Fruit fly (Drosophila melanogaster) Kc167 (cell line): Measurements from ENCODE around the gene sing.

Experiments
- Myc ChIP-seq: fragments of >200 bp; optimal IDR thresholded peaks from 2 replicates; lab custom pipeline; 2017; ENCODE audit warnings: missing external identifiers
- Sin3A ChIP-seq: fragments of >200 bp; optimal IDR thresholded peaks from 2 replicates; lab custom pipeline; 2018; ENCODE audit warnings: missing external identifiers
- h ChIP-seq: fragments of >200 bp; optimal IDR thresholded peaks from 3 replicates; lab custom pipeline; 2018; ENCODE audit warnings: missing external identifiers
- insv ChIP-seq: fragments of >200 bp; optimal IDR thresholded peaks from 3 replicates; lab custom pipeline; 2018; ENCODE audit warnings: missing external identifiers
- psq ChIP-seq: fragments of >200 bp; optimal IDR thresholded peaks from 2 replicates; lab custom pipeline; 2017; ENCODE audit warnings: missing external identifiers
- ttk ChIP-seq: sonication (Bioruptor generic); optimal IDR thresholded peaks from 2 replicates; lab custom pipeline; 2017; ENCODE audit warnings: missing external identifiers

The sing gene

dm6 chrX:16690499-16690898 is 11.4 kb downstream of the sing start:
- TF ChIP-seq Sin3A (lab: Kevin White, UChicago), result no peak

- TF ChIP-seq ttk (lab: Kevin White, UChicago), result no peak
Measured at dm6 chrX:16691440-16691839, 12.3 kb downstream of the sing start.

- no peak for TF ChIP-seq insv (lab: Kevin White, UChicago)
- TF ChIP-seq ttk (lab: Kevin White, UChicago), result no peak
- TF ChIP-seq Myc (lab: Kevin White, UChicago), result no peak
- TF ChIP-seq Sin3A (lab: Kevin White, UChicago), result no peak
- TF ChIP-seq h, result no peak
- no peak for TF ChIP-seq psq (lab: Kevin White, UChicago)
Measured at dm6 chrX:16692325-16692724, 13.2 kb downstream of the sing start.

- no peak for TF ChIP-seq ttk (lab: Kevin White, UChicago)
- TF ChIP-seq psq (lab: Kevin White, UChicago), result no peak
- TF ChIP-seq Myc (lab: Kevin White, UChicago), result no peak
- no peak for TF ChIP-seq insv (lab: Kevin White, UChicago)
Measured at dm6 chrX:16693805-16694387, 14.8 kb downstream of the sing start.

- TF ChIP-seq Sin3A (lab: Kevin White, UChicago) (no peak), psq (lab: Kevin White, UChicago) (no peak), insv (lab: Kevin White, UChicago) (no peak), h (no peak), ttk (lab: Kevin White, UChicago) (no peak), Myc (lab: Kevin White, UChicago) (no peak)
Measured at dm6 chrX:16694477-16694876, 15.4 kb downstream of the sing start.

- TF ChIP-seq psq (lab: Kevin White, UChicago) (no peak), insv (lab: Kevin White, UChicago) (no peak), ttk (lab: Kevin White, UChicago) (no peak), Myc (lab: Kevin White, UChicago) (no peak), Sin3A (lab: Kevin White, UChicago) (no peak), h (no peak)
Measured at dm6 chrX:16694959-16695358, 15.9 kb downstream of the sing start, which contains the start of gene Septin4. Gene Septin4, minus strand, starts transcription at chrX:16695173.

- TF ChIP-seq psq (lab: Kevin White, UChicago) (no peak), Sin3A (lab: Kevin White, UChicago) (no peak), Myc (lab: Kevin White, UChicago) (no peak), ttk (lab: Kevin White, UChicago) (no peak), insv (lab: Kevin White, UChicago) (no peak), h (no peak)
Measured at dm6 chrX:16695658-16696181, 16.6 kb downstream of the sing start, which contains the start of gene CG4678. Gene CG4678, plus strand, starts transcription at chrX:16696131.

- TF ChIP-seq h, result no peak
- no peak for TF ChIP-seq Myc (lab: Kevin White, UChicago)
- no peak for TF ChIP-seq ttk (lab: Kevin White, UChicago)
- no peak for TF ChIP-seq psq (lab: Kevin White, UChicago)
- no peak for TF ChIP-seq insv (lab: Kevin White, UChicago)
- TF ChIP-seq Sin3A (lab: Kevin White, UChicago), result no peak
Measured at dm6 chrX:16696614-16697519, 17.8 kb downstream of the sing start.

dm6 chrX:16697882-16698571 is 18.9 kb downstream of the sing start:
- TF ChIP-seq Sin3A (lab: Kevin White, UChicago) (no peak), ttk (lab: Kevin White, UChicago) (no peak), psq (lab: Kevin White, UChicago) (no peak), h (no peak), Myc (lab: Kevin White, UChicago) (no peak), insv (lab: Kevin White, UChicago) (no peak)

- no peak for TF ChIP-seq psq (lab: Kevin White, UChicago)
- TF ChIP-seq Sin3A (lab: Kevin White, UChicago), result no peak
- TF ChIP-seq h, result no peak
- TF ChIP-seq Myc (lab: Kevin White, UChicago), result no peak
- no peak for TF ChIP-seq insv (lab: Kevin White, UChicago)
- no peak for TF ChIP-seq ttk (lab: Kevin White, UChicago)
Measured at dm6 chrX:16700070-16700469, 21.0 kb downstream of the sing start, which contains the start of gene CG9676. Gene CG9676, minus strand, starts transcription at chrX:16700170.

- no peak for TF ChIP-seq insv (lab: Kevin White, UChicago)
- no peak for TF ChIP-seq ttk (lab: Kevin White, UChicago)
- TF ChIP-seq psq (lab: Kevin White, UChicago), result no peak
- TF ChIP-seq Myc (lab: Kevin White, UChicago), result no peak
- no peak for TF ChIP-seq Sin3A (lab: Kevin White, UChicago)
- TF ChIP-seq h, result no peak
Measured at dm6 chrX:16701941-16702340, 22.8 kb downstream of the sing start, which contains the start of gene sphe. Gene sphe, minus strand, starts transcription at chrX:16701972.
